Fruit fly (Drosophila melanogaster) whole organism, prepupa: ENCODE measurements around the gene CG33325.

Source experiments
- Blimp-1 ChIP-seq: fragments of 200-800 bp; sonication (Bioruptor generic); optimal IDR thresholded peaks from 3 replicates; lab custom pipeline; 2017; ENCODE audit warnings: missing biosample characterization, missing genetic modification characterization, mild to moderate bottlenecking, moderate library complexity, missing genetic modification reagents
- CG10631 ChIP-seq: fragments of 200-800 bp; sonication (Bioruptor generic); optimal IDR thresholded peaks from 2 replicates; lab custom pipeline; 2016; ENCODE audit warnings: missing biosample characterization, missing genetic modification characterization
- CG10669 ChIP-seq: fragments of 200-800 bp; sonication (Bioruptor generic); optimal IDR thresholded peaks from 3 replicates; lab custom pipeline; 2018; ENCODE audit warnings: missing biosample characterization, mild to moderate bottlenecking, missing genetic modification characterization, moderate library complexity
- CG11294 ChIP-seq: fragments of 200-800 bp; sonication (Bioruptor generic); IDR thresholded peaks from 2 replicates; pipeline ENCODE4 v1.3.6; 2022; ENCODE audit warnings: missing biosample characterization, missing genetic modification characterization
- CG11762 ChIP-seq: fragments of 200-800 bp; sonication (Bioruptor generic); optimal IDR thresholded peaks from 3 replicates; lab custom pipeline; 2016; ENCODE audit warnings: missing biosample characterization, missing genetic modification characterization; ENCODE audit not compliant: insufficient read depth
- CG11902 ChIP-seq: fragments of 200-800 bp; sonication (Bioruptor generic); optimal IDR thresholded peaks from 3 replicates; lab custom pipeline; 2016; ENCODE audit warnings: missing biosample characterization, missing genetic modification characterization
- CG15336 ChIP-seq: fragments of 200-800 bp; sonication (Bioruptor generic); IDR thresholded peaks from 2 replicates; pipeline ENCODE4 v1.3.6; 2022; ENCODE audit warnings: missing biosample characterization, missing genetic modification characterization
- CG1621 ChIP-seq: fragments of 200-800 bp; sonication (Bioruptor generic); optimal IDR thresholded peaks from 3 replicates; lab custom pipeline; 2018; ENCODE audit warnings: missing biosample characterization, mild to moderate bottlenecking, missing genetic modification characterization
- CG16779 ChIP-seq: fragments of 200-800 bp; sonication (Bioruptor generic); optimal IDR thresholded peaks from 3 replicates; lab custom pipeline; 2017; ENCODE audit warnings: missing biosample characterization, mild to moderate bottlenecking, missing genetic modification characterization
- CG31627 ChIP-seq: fragments of 200-800 bp; sonication (Bioruptor generic); optimal IDR thresholded peaks from 3 replicates; lab custom pipeline; 2016; ENCODE audit warnings: missing biosample characterization, missing genetic modification characterization
- CG32006 ChIP-seq: fragments of 200-800 bp; sonication (Bioruptor generic); optimal IDR thresholded peaks from 3 replicates; lab custom pipeline; 2017; ENCODE audit warnings: missing biosample characterization, mild to moderate bottlenecking, missing genetic modification characterization
- CG34406 ChIP-seq: fragments of 200-800 bp; sonication (Bioruptor generic); optimal IDR thresholded peaks from 3 replicates; lab custom pipeline; 2016; ENCODE audit warnings: missing biosample characterization, missing genetic modification characterization
- CG3919 ChIP-seq: fragments of 200-800 bp; sonication (Bioruptor generic); optimal IDR thresholded peaks from 3 replicates; lab custom pipeline; 2016; ENCODE audit warnings: missing biosample characterization, missing genetic modification characterization
- CG4318 ChIP-seq: fragments of 200-800 bp; sonication (Bioruptor generic); optimal IDR thresholded peaks from 3 replicates; lab custom pipeline; 2017; ENCODE audit warnings: missing biosample characterization, mild to moderate bottlenecking, missing genetic modification characterization
- CG6163 ChIP-seq: fragments of 200-800 bp; sonication (Bioruptor generic); IDR thresholded peaks from 3 replicates; pipeline ENCODE4 v1.3.6; 2022; ENCODE audit warnings: missing biosample characterization, missing genetic modification characterization
- CG6276 ChIP-seq: fragments of 200-800 bp; sonication (Bioruptor generic); optimal IDR thresholded peaks from 2 replicates; lab custom pipeline; 2017; ENCODE audit warnings: missing biosample characterization, mild to moderate bottlenecking, missing genetic modification characterization
- CG6792 ChIP-seq: fragments of 200-800 bp; sonication (Bioruptor generic); optimal IDR thresholded peaks from 3 replicates; lab custom pipeline; 2016; ENCODE audit warnings: missing biosample characterization, missing genetic modification characterization
- CG6808 ChIP-seq: fragments of 200-800 bp; sonication (Bioruptor generic); optimal IDR thresholded peaks from 3 replicates; lab custom pipeline; 2017; ENCODE audit warnings: missing biosample characterization, missing genetic modification characterization, mild to moderate bottlenecking, moderate library complexity, missing genetic modification reagents
- CG7368 ChIP-seq: fragments of 200-800 bp; sonication (Bioruptor generic); optimal IDR thresholded peaks from 3 replicates; lab custom pipeline; 2016; ENCODE audit warnings: missing biosample characterization, missing genetic modification characterization
- CG8319 ChIP-seq: fragments of 200-800 bp; sonication (Bioruptor generic); optimal IDR thresholded peaks from 3 replicates; lab custom pipeline; 2016; ENCODE audit warnings: missing biosample characterization, missing genetic modification characterization
- CG8632 ChIP-seq: fragments of 200-800 bp; sonication (Bioruptor generic); optimal IDR thresholded peaks from 3 replicates; lab custom pipeline; 2016; ENCODE audit warnings: missing biosample characterization, missing genetic modification characterization
- CG9139 ChIP-seq: fragments of 200-800 bp; sonication (Bioruptor generic); optimal IDR thresholded peaks from 3 replicates; lab custom pipeline; 2017; ENCODE audit warnings: missing biosample characterization, mild to moderate bottlenecking, missing genetic modification characterization
- Eip75B ChIP-seq: fragments of 200-800 bp; sonication (Bioruptor generic); optimal IDR thresholded peaks from 3 replicates; lab custom pipeline; 2016; ENCODE audit warnings: missing biosample characterization, missing genetic modification characterization
- Eip78C ChIP-seq: fragments of 200-800 bp; sonication (Bioruptor generic); peaks from one replicate; lab custom pipeline; 2016; ENCODE audit warnings: missing biosample characterization, missing genetic modification characterization
- Eip93F ChIP-seq: fragments of 200-800 bp; sonication (Bioruptor generic); optimal IDR thresholded peaks from 2 replicates; lab custom pipeline; 2016; ENCODE audit warnings: missing biosample characterization, mild to moderate bottlenecking, missing genetic modification characterization
- Ets21C ChIP-seq: fragments of 200-800 bp; sonication (Bioruptor generic); optimal IDR thresholded peaks from 3 replicates; lab custom pipeline; 2016; ENCODE audit warnings: missing biosample characterization, missing genetic modification characterization
- Ets96B ChIP-seq: fragments of 200-800 bp; optimal IDR thresholded peaks from 2 replicates; lab custom pipeline; 2019; ENCODE audit warnings: missing biosample characterization, mild to moderate bottlenecking, missing genetic modification characterization, moderate library complexity
- Gug ChIP-seq: fragments of 200-800 bp; sonication (Bioruptor generic); IDR thresholded peaks from 2 replicates; pipeline ENCODE4 v1.3.6; 2022; ENCODE audit warnings: missing biosample characterization, missing genetic modification characterization
- Hr38 ChIP-seq: sonication (Bioruptor generic); optimal IDR thresholded peaks from 2 replicates; lab custom pipeline; 2016; ENCODE audit warnings: missing biosample characterization, missing genetic modification characterization
- Hr39 ChIP-seq: fragments of 200-800 bp; sonication (Bioruptor generic); optimal IDR thresholded peaks from 2 replicates; lab custom pipeline; 2016; ENCODE audit warnings: missing biosample characterization, missing genetic modification characterization
- Hr4 ChIP-seq: fragments of 200-800 bp; sonication (Bioruptor generic); optimal IDR thresholded peaks from 3 replicates; lab custom pipeline; 2016; ENCODE audit warnings: missing biosample characterization, missing genetic modification characterization
- Met ChIP-seq: fragments of 200-800 bp; sonication (Bioruptor generic); optimal IDR thresholded peaks from 3 replicates; lab custom pipeline; 2016; ENCODE audit warnings: missing biosample characterization, missing genetic modification characterization
- OdsH ChIP-seq: fragments of 200-800 bp; sonication (Bioruptor generic); optimal IDR thresholded peaks from 3 replicates; lab custom pipeline; 2016; ENCODE audit warnings: missing biosample characterization, missing genetic modification characterization
- Smox ChIP-seq: fragments of 200-800 bp; sonication (Bioruptor generic); optimal IDR thresholded peaks from 3 replicates; lab custom pipeline; 2016; ENCODE audit warnings: missing biosample characterization, missing genetic modification characterization
- Sox14 ChIP-seq: fragments of 200-800 bp; sonication (Bioruptor generic); optimal IDR thresholded peaks from 3 replicates; lab custom pipeline; 2016; ENCODE audit warnings: missing biosample characterization, missing genetic modification characterization
- Sox15 ChIP-seq: fragments of 200-800 bp; sonication (Bioruptor generic); optimal IDR thresholded peaks from 3 replicates; lab custom pipeline; 2016; ENCODE audit warnings: missing biosample characterization, missing genetic modification characterization
- acj6 ChIP-seq: fragments of 200-800 bp; sonication (Bioruptor generic); optimal IDR thresholded peaks from 3 replicates; lab custom pipeline; 2016; ENCODE audit warnings: missing biosample characterization, missing genetic modification characterization
- cyc ChIP-seq: fragments of 200-800 bp; sonication (Bioruptor generic); optimal IDR thresholded peaks from 3 replicates; lab custom pipeline; 2016; ENCODE audit warnings: missing biosample characterization, missing genetic modification characterization
- dac ChIP-seq: fragments of 200-800 bp; sonication (Bioruptor generic); optimal IDR thresholded peaks from 2 replicates; lab custom pipeline; 2017; ENCODE audit warnings: missing biosample characterization, mild to moderate bottlenecking, missing genetic modification characterization
- dsx ChIP-seq: fragments of 200-800 bp; optimal IDR thresholded peaks from 3 replicates; lab custom pipeline; 2019; ENCODE audit warnings: missing biosample characterization, mild to moderate bottlenecking, missing genetic modification characterization, moderate library complexity; ENCODE audit not compliant: poor library complexity, severe bottlenecking
- eg ChIP-seq: fragments of 200-800 bp; sonication (Bioruptor generic); IDR thresholded peaks from 3 replicates; pipeline ENCODE4 v1.3.6; 2022; ENCODE audit warnings: missing biosample characterization, missing genetic modification characterization
- esn ChIP-seq: fragments of 200-800 bp; sonication (Bioruptor generic); optimal IDR thresholded peaks from 2 replicates; lab custom pipeline; 2016; ENCODE audit warnings: missing biosample characterization, mild to moderate bottlenecking, missing genetic modification characterization, moderate library complexity
- fd59A ChIP-seq: fragments of 200-800 bp; sonication (Bioruptor generic); optimal IDR thresholded peaks from 2 replicates; lab custom pipeline; 2017; ENCODE audit warnings: missing biosample characterization, mild to moderate bottlenecking, missing genetic modification characterization, missing genetic modification reagents
- fd85E ChIP-seq: fragments of 200-800 bp; sonication (Bioruptor generic); optimal IDR thresholded peaks from 3 replicates; lab custom pipeline; 2016; ENCODE audit warnings: missing biosample characterization, missing genetic modification characterization
- lz ChIP-seq: fragments of 200-800 bp; sonication (Bioruptor generic); optimal IDR thresholded peaks from 3 replicates; lab custom pipeline; 2016; ENCODE audit warnings: missing biosample characterization, missing genetic modification characterization
- net ChIP-seq: fragments of 200-800 bp; sonication (Bioruptor generic); optimal IDR thresholded peaks from 3 replicates; lab custom pipeline; 2016; ENCODE audit warnings: missing biosample characterization, missing genetic modification characterization
- pdm3 ChIP-seq: fragments of 200-800 bp; sonication (Bioruptor generic); optimal IDR thresholded peaks from 3 replicates; lab custom pipeline; 2016; ENCODE audit warnings: missing biosample characterization, missing genetic modification characterization
- salr ChIP-seq, 2 experiments: fragments of 200-800 bp; sonication (Bioruptor generic); optimal IDR thresholded peaks; 3 replicates each; lab custom pipeline; 2016 to 2018; ENCODE audit warnings: missing biosample characterization in 2 of 2, missing genetic modification characterization in 2 of 2, mild to moderate bottlenecking in 1 of 2
- ss ChIP-seq, 2 experiments: fragments of 200-800 bp; sonication (Bioruptor generic); optimal IDR thresholded peaks; 2 replicates in 1 of 2; 3 replicates in 1 of 2; lab custom pipeline; 2017 to 2018; ENCODE audit warnings: mild to moderate bottlenecking in 2 of 2, missing biosample characterization in 2 of 2, missing genetic modification characterization in 2 of 2, moderate library complexity in 1 of 2
- topi ChIP-seq: fragments of 200-800 bp; sonication (Bioruptor generic); optimal IDR thresholded peaks from 3 replicates; lab custom pipeline; 2016; ENCODE audit warnings: missing biosample characterization, missing genetic modification characterization
- vri ChIP-seq: fragments of 200-800 bp; sonication (Bioruptor generic); optimal IDR thresholded peaks from 3 replicates; lab custom pipeline; 2016; ENCODE audit warnings: missing biosample characterization, mild to moderate bottlenecking, missing genetic modification characterization

The CG33325 gene

dm6 chr3R:8669029-8669707, 10.7 kb downstream of the CG33325 start:
- TF ChIP-seq Ets21C (GFP tag; lab: Kevin White, UChicago) (peak; percentile 94), CG31627 (GFP tag; lab: Kevin White, UChicago) (peak; percentile 97), Ets96B (tag; lab: Kevin White, UChicago) (peak; percentile 99), Hr4 (GFP tag; lab: Kevin White, UChicago) (peak; percentile 99), ss (GFP tag; optimal IDR thresholded peaks at IDR 0.05; lab: Kevin White, UChicago) (peak; percentile 96 to 97), vri (GFP tag; lab: Kevin White, UChicago) (peak; percentile 98), CG11902 (GFP tag; lab: Kevin White, UChicago) (peak; percentile 90), CG6792 (GFP tag; lab: Kevin White, UChicago) (peak; percentile 98), Hr38 (peak; percentile 64), Eip78C (GFP tag; lab: Kevin White, UChicago) (peak; percentile 100), CG3919 (GFP tag; lab: Kevin White, UChicago) (peak; percentile 99), CG8319 (GFP tag; lab: Kevin White, UChicago) (peak; percentile 94), lz (GFP tag; lab: Kevin White, UChicago) (peak; percentile 98), dac (GFP tag; lab: Kevin White, UChicago) (peak; percentile 94), Eip93F (GFP tag; lab: Kevin White, UChicago) (peak; percentile 97), Eip75B (GFP tag; lab: Kevin White, UChicago) (peak; percentile 98), Gug (GFP tag; lab: Robert Waterston, UW) (peak; percentile 96), Met (GFP tag; lab: Kevin White, UChicago) (peak; percentile 98), CG11762 (GFP tag; lab: Kevin White, UChicago) (peak; percentile 95), CG10669 (GFP tag; lab: Kevin White, UChicago) (peak; percentile 98), CG6276 (GFP tag; lab: Kevin White, UChicago) (peak; percentile 98), CG6163 (GFP tag; lab: Robert Waterston, UW) (peak; percentile 99), net (GFP tag; lab: Kevin White, UChicago) (peak; percentile 99), cyc (GFP tag; lab: Kevin White, UChicago) (peak; percentile 97), Hr39 (GFP tag; lab: Kevin White, UChicago) (peak; percentile 96), CG10631 (GFP tag; lab: Kevin White, UChicago) (peak; percentile 98), CG9139 (GFP tag; lab: Kevin White, UChicago) (peak; percentile 97), CG16779 (tag; lab: Kevin White, UChicago) (peak; percentile 97), eg (peak; percentile 98), CG1621 (tag; lab: Kevin White, UChicago) (peak; percentile 98), Blimp-1 (peak; percentile 88), CG32006 (GFP tag; lab: Kevin White, UChicago) (peak; percentile 98), Smox (peak; percentile 97), OdsH (GFP tag; lab: Kevin White, UChicago) (peak; percentile 98), acj6 (peak; percentile 98), Sox14 (GFP tag; lab: Kevin White, UChicago) (peak; percentile 98), Sox15 (GFP tag; lab: Kevin White, UChicago) (peak; percentile 93), esn (peak; percentile 99), topi (GFP tag; lab: Kevin White, UChicago) (peak; percentile 98), salr (GFP tag; optimal IDR thresholded peaks at IDR 0.05; lab: Kevin White, UChicago) (peak; percentile 95 to 96), CG15336 (GFP tag; lab: Robert Waterston, UW) (peak; percentile 99), CG11294 (GFP tag; lab: Robert Waterston, UW) (peak; percentile 94), CG34406 (GFP tag; lab: Kevin White, UChicago) (peak; percentile 97), pdm3 (GFP tag; lab: Kevin White, UChicago) (peak; percentile 98), fd59A (GFP tag; lab: Kevin White, UChicago) (peak; percentile 93), CG8632 (peak; percentile 97), CG4318 (GFP tag; lab: Kevin White, UChicago) (peak; percentile 96), CG7368 (GFP tag; lab: Kevin White, UChicago) (peak; percentile 98), dsx (peak; percentile 97), CG6808 (peak; percentile 96), fd85E (GFP tag; lab: Kevin White, UChicago) (peak; percentile 94)
